Fruit fly (Drosophila melanogaster): Measurements from ENCODE around the gene for.

DNA sequence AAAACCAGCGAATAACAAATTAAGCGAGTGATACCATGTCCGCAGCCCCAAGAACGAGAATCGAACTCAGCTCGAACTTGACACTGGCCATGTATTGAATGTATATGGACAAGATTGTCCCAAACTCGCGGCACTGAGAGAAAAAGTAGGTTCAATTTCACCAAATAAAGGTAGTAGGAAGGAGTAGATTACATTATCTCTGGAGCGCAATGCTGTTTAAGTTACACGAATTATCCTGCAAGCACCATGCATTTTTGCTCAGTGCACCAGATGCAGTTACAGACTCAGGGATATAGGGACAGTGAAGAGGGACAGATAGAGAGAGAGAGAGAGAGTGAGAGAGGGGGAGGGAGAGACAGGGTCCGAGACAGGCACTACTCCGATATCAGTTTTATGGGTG is 62.8 kb downstream of the for start:
- peak; percentile 82 for TF ChIP-seq h (GFP tag; optimal IDR thresholded peaks at IDR 0.05)
- TF ChIP-seq pan (optimal IDR thresholded peaks at IDR 0.05): no peak
- TF ChIP-seq jim (GFP tag; optimal IDR thresholded peaks at IDR 0.05): no peak
- no peak for TF ChIP-seq dl (GFP tag; optimal IDR thresholded peaks at IDR 0.05; ENCODE audit: insufficient read depth in 1 of 2, partially characterized antibody in 2 of 2)
- TF ChIP-seq dsf (GFP tag; optimal IDR thresholded peaks at IDR 0.05; ENCODE audit: borderline replicate concordance): no peak
- peak; percentile 61 for TF ChIP-seq woc (GFP tag; optimal IDR thresholded peaks at IDR 0.05)
- TF ChIP-seq fru (GFP tag; optimal IDR thresholded peaks at IDR 0.05): peak; percentile 78
- no peak for TF ChIP-seq GATAd (GFP tag; optimal IDR thresholded peaks at IDR 0.05)
